Fruit fly (Drosophila melanogaster) whole organism, prepupa: Measurements from ENCODE around the gene CG42759.

Experiments used
- CG11294 ChIP-seq: fragments of 200-800 bp; sonication (Bioruptor generic); IDR thresholded peaks from 2 replicates; pipeline ENCODE4 v1.3.6; 2022; ENCODE audit warnings: missing biosample characterization, missing genetic modification characterization
- CG6276 ChIP-seq: fragments of 200-800 bp; sonication (Bioruptor generic); optimal IDR thresholded peaks from 2 replicates; lab custom pipeline; 2017; ENCODE audit warnings: missing biosample characterization, mild to moderate bottlenecking, missing genetic modification characterization
- CG8119 ChIP-seq: fragments of 200-800 bp; sonication (Bioruptor generic); IDR thresholded peaks from 3 replicates; pipeline ENCODE4 v1.3.6; 2022; ENCODE audit warnings: missing biosample characterization, missing genetic modification characterization
- CG8319 ChIP-seq: fragments of 200-800 bp; sonication (Bioruptor generic); optimal IDR thresholded peaks from 3 replicates; lab custom pipeline; 2016; ENCODE audit warnings: missing biosample characterization, missing genetic modification characterization
- Hr38 ChIP-seq: sonication (Bioruptor generic); optimal IDR thresholded peaks from 2 replicates; lab custom pipeline; 2016; ENCODE audit warnings: missing biosample characterization, missing genetic modification characterization
- Sox14 ChIP-seq: fragments of 200-800 bp; sonication (Bioruptor generic); optimal IDR thresholded peaks from 3 replicates; lab custom pipeline; 2016; ENCODE audit warnings: missing biosample characterization, missing genetic modification characterization
- esn ChIP-seq: fragments of 200-800 bp; sonication (Bioruptor generic); optimal IDR thresholded peaks from 2 replicates; lab custom pipeline; 2016; ENCODE audit warnings: missing biosample characterization, mild to moderate bottlenecking, missing genetic modification characterization, moderate library complexity
- net ChIP-seq: fragments of 200-800 bp; sonication (Bioruptor generic); optimal IDR thresholded peaks from 3 replicates; lab custom pipeline; 2016; ENCODE audit warnings: missing biosample characterization, missing genetic modification characterization
- pdm3 ChIP-seq: fragments of 200-800 bp; sonication (Bioruptor generic); optimal IDR thresholded peaks from 3 replicates; lab custom pipeline; 2016; ENCODE audit warnings: missing biosample characterization, missing genetic modification characterization
- salr ChIP-seq, 2 experiments: fragments of 200-800 bp; sonication (Bioruptor generic); optimal IDR thresholded peaks; 3 replicates each; lab custom pipeline; 2016 to 2018; ENCODE audit warnings: missing biosample characterization in 2 of 2, missing genetic modification characterization in 2 of 2, mild to moderate bottlenecking in 1 of 2

DNA sequence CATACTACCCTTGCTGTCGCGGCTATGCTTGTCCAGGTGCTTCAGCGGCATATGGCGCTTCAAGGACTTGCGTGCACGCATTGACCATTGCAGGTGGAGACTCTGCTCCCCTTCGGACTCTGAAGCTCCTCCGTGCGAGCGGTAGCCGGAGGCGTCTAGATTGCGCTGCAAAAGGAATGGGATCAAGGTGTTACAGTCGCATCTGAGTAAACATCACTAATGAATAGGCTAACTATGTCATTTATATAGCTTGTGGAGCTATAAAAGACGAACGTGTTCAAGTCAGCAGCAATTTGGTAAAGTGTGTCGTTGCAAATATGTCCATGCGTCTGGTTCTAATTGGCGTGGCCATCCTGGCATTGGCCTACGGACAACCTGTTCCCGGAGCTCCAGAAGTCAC lies at the start of gene CG42759:
- TF ChIP-seq salr (GFP tag; optimal IDR thresholded peaks at IDR 0.05; lab: Kevin White, UChicago) (no peak), CG8319 (no peak), CG6276 (GFP tag; lab: Kevin White, UChicago) (no peak), CG8119 (GFP tag; lab: Robert Waterston, UW) (no peak), Hr38 (GFP tag; lab: Kevin White, UChicago) (no peak), CG11294 (GFP tag; lab: Robert Waterston, UW) (no peak), net (GFP tag; lab: Kevin White, UChicago) (no peak), esn (GFP tag; lab: Kevin White, UChicago) (no peak), pdm3 (no peak), Sox14 (GFP tag; lab: Kevin White, UChicago) (no peak)
